Fruit fly (Drosophila melanogaster) whole organism, embryonic: Measurements from ENCODE around the gene CG3566.

Source experiments
- BEAF-32 ChIP-seq: fragments of 200-800 bp; sonication (Bioruptor generic); optimal IDR thresholded peaks from 3 replicates; lab custom pipeline; 2017; ENCODE audit warnings: missing biosample characterization, missing genetic modification characterization, mild to moderate bottlenecking, moderate library complexity, missing genetic modification reagents
- CG10274 ChIP-seq: fragments of 200-800 bp; sonication (Bioruptor generic); optimal IDR thresholded peaks from 3 replicates; lab custom pipeline; 2017; ENCODE audit warnings: missing biosample characterization, mild to moderate bottlenecking, missing genetic modification characterization
- CG11504 ChIP-seq: fragments of 200-800 bp; sonication (Bioruptor generic); optimal IDR thresholded peaks from 3 replicates; lab custom pipeline; 2019; ENCODE audit warnings: missing biosample characterization, mild to moderate bottlenecking, missing genetic modification characterization, moderate library complexity
- CG12104 ChIP-seq: fragments of 200-800 bp; sonication (Bioruptor generic); optimal IDR thresholded peaks from 3 replicates; lab custom pipeline; 2016; ENCODE audit warnings: missing biosample characterization, missing genetic modification characterization
- CG12391 ChIP-seq: fragments of 200-800 bp; sonication (Bioruptor generic); optimal IDR thresholded peaks from 3 replicates; lab custom pipeline; 2018; ENCODE audit warnings: missing biosample characterization, mild to moderate bottlenecking, missing genetic modification characterization, moderate library complexity
- CG13287 ChIP-seq: fragments of 200-800 bp; sonication (Bioruptor generic); IDR thresholded peaks from 2 replicates; pipeline ENCODE4 v1.3.6; 2022; ENCODE audit warnings: missing biosample characterization, missing genetic modification characterization; ENCODE audit not compliant: partially characterized antibody
- CG14667 ChIP-seq: fragments of 200-800 bp; sonication (Bioruptor generic); IDR thresholded peaks from 2 replicates; pipeline ENCODE4 v1.3.6; 2022; ENCODE audit warnings: missing biosample characterization, missing genetic modification characterization
- CG16815 ChIP-seq: fragments of 200-800 bp; sonication (Bioruptor generic); optimal IDR thresholded peaks from 3 replicates; lab custom pipeline; 2017; ENCODE audit warnings: missing biosample characterization, mild to moderate bottlenecking, missing genetic modification characterization
- CG18262 ChIP-seq: fragments of 200-800 bp; optimal IDR thresholded peaks from 3 replicates; lab custom pipeline; 2019; ENCODE audit warnings: missing biosample characterization, mild to moderate bottlenecking, missing genetic modification characterization, moderate library complexity
- CG2202 ChIP-seq: fragments of 200-800 bp; sonication (Bioruptor generic); optimal IDR thresholded peaks from 2 replicates; lab custom pipeline; 2018; ENCODE audit warnings: missing biosample characterization, mild to moderate bottlenecking, missing genetic modification characterization
- CG2712 ChIP-seq: fragments of 200-800 bp; optimal IDR thresholded peaks from 3 replicates; lab custom pipeline; 2019; ENCODE audit warnings: missing biosample characterization, mild to moderate bottlenecking, missing genetic modification characterization, moderate library complexity
- CG42726 ChIP-seq: fragments of 200-800 bp; sonication (Bioruptor generic); IDR thresholded peaks from 2 replicates; pipeline ENCODE4 v1.3.6; 2022; ENCODE audit warnings: missing biosample characterization, missing genetic modification characterization; ENCODE audit not compliant: partially characterized antibody
- CG4360 ChIP-seq: fragments of 200-800 bp; sonication (Bioruptor generic); IDR thresholded peaks from 2 replicates; pipeline ENCODE4 v1.3.6; 2022; ENCODE audit warnings: missing biosample characterization, missing genetic modification characterization
- CG4617 ChIP-seq: fragments of 200-800 bp; sonication (Bioruptor generic); optimal IDR thresholded peaks from 3 replicates; lab custom pipeline; 2016; ENCODE audit warnings: missing biosample characterization, missing genetic modification characterization, borderline replicate concordance
- CG4820 ChIP-seq: fragments of 200-800 bp; sonication (Bioruptor generic); optimal IDR thresholded peaks from 3 replicates; lab custom pipeline; 2016; ENCODE audit warnings: missing biosample characterization, missing genetic modification characterization
- CG6791 ChIP-seq: fragments of 200-800 bp; sonication (Bioruptor generic); IDR thresholded peaks from 3 replicates; pipeline ENCODE4 v1.3.6; 2022; ENCODE audit warnings: missing biosample characterization, missing genetic modification characterization; ENCODE audit not compliant: partially characterized antibody
- CG7987 ChIP-seq: fragments of 200-800 bp; sonication (Bioruptor generic); optimal IDR thresholded peaks from 2 replicates; lab custom pipeline; 2018; ENCODE audit warnings: missing biosample characterization, mild to moderate bottlenecking, missing genetic modification characterization, moderate library complexity
- CG9797 ChIP-seq: fragments of 200-800 bp; sonication (Bioruptor generic); optimal IDR thresholded peaks from 3 replicates; lab custom pipeline; 2018; ENCODE audit warnings: missing biosample characterization, mild to moderate bottlenecking, missing genetic modification characterization
- Chrac-16 ChIP-seq: fragments of 200-800 bp; sonication (Bioruptor generic); optimal IDR thresholded peaks from 3 replicates; lab custom pipeline; 2016; ENCODE audit warnings: missing biosample characterization, missing genetic modification characterization
- CkIIα-i1 ChIP-seq: fragments of 200-800 bp; sonication (Bioruptor generic); IDR thresholded peaks from 2 replicates; pipeline ENCODE4 v1.3.6; 2022; ENCODE audit warnings: missing biosample characterization, missing genetic modification characterization
- Dp ChIP-seq: fragments of 200-800 bp; sonication (Bioruptor generic); optimal IDR thresholded peaks from 2 replicates; lab custom pipeline; 2018; ENCODE audit warnings: missing biosample characterization, mild to moderate bottlenecking, missing genetic modification characterization, moderate library complexity
- E2f2 ChIP-seq: fragments of 200-800 bp; sonication (Bioruptor generic); IDR thresholded peaks from 2 replicates; pipeline ENCODE4 v1.3.6; 2022; ENCODE audit warnings: missing biosample characterization, missing genetic modification characterization
- Fer1 ChIP-seq: fragments of 200-800 bp; sonication (Bioruptor generic); optimal IDR thresholded peaks from 2 replicates; lab custom pipeline; 2017; ENCODE audit warnings: missing biosample characterization, mild to moderate bottlenecking, missing genetic modification characterization
- MESR4 ChIP-seq: fragments of 200-800 bp; sonication (Bioruptor generic); optimal IDR thresholded peaks from 2 replicates; lab custom pipeline; 2018; ENCODE audit warnings: missing biosample characterization, mild to moderate bottlenecking, missing genetic modification characterization, moderate library complexity
- Mrtf ChIP-seq: fragments of 200-800 bp; sonication (Bioruptor generic); IDR thresholded peaks from 3 replicates; pipeline ENCODE4 v1.3.6; 2022; ENCODE audit warnings: missing biosample characterization, missing genetic modification characterization
- NC2α ChIP-seq: fragments of 200-800 bp; sonication (Bioruptor generic); optimal IDR thresholded peaks from 2 replicates; lab custom pipeline; 2016; ENCODE audit warnings: missing biosample characterization, missing genetic modification characterization
- Opbp ChIP-seq: fragments of 200-800 bp; sonication (Bioruptor generic); IDR thresholded peaks from 3 replicates; pipeline ENCODE4 v1.3.6; 2022; ENCODE audit warnings: missing biosample characterization, missing genetic modification characterization; ENCODE audit not compliant: partially characterized antibody
- bbx ChIP-seq: fragments of 200-800 bp; sonication (Bioruptor generic); IDR thresholded peaks from 2 replicates; pipeline ENCODE4 v1.3.6; 2022; ENCODE audit warnings: missing biosample characterization, missing genetic modification characterization; ENCODE audit not compliant: partially characterized antibody
- ci ChIP-seq: fragments of 200-800 bp; sonication (Bioruptor generic); IDR thresholded peaks from 3 replicates; pipeline ENCODE4 v1.3.6; 2022; ENCODE audit warnings: missing biosample characterization, missing genetic modification characterization
- croc ChIP-seq: fragments of 200-800 bp; sonication (Bioruptor generic); conservative IDR thresholded peaks from 3 replicates; pipeline ENCODE4 v1.3.6; 2022; ENCODE audit warnings: missing biosample characterization, missing genetic modification characterization
- crp ChIP-seq, 2 experiments: fragments of 200-800 bp; sonication (Bioruptor generic); optimal IDR thresholded peaks; 2 replicates in 1 of 2; 3 replicates in 1 of 2; lab custom pipeline; 2017; ENCODE audit warnings: missing biosample characterization in 2 of 2, missing genetic modification characterization in 2 of 2, mild to moderate bottlenecking in 1 of 2, moderate library complexity in 1 of 2
- dan ChIP-seq: fragments of 200-800 bp; sonication (Bioruptor generic); IDR thresholded peaks from 2 replicates; pipeline ENCODE4 v1.3.6; 2022; ENCODE audit warnings: missing biosample characterization, missing genetic modification characterization
- dati ChIP-seq: fragments of 200-800 bp; sonication (Bioruptor generic); IDR thresholded peaks from 2 replicates; pipeline ENCODE4 v1.3.6; 2022; ENCODE audit warnings: missing biosample characterization, missing genetic modification characterization
- ems ChIP-seq: fragments of 200-800 bp; sonication (Bioruptor generic); optimal IDR thresholded peaks from 3 replicates; lab custom pipeline; 2016; ENCODE audit warnings: missing biosample characterization, missing genetic modification characterization
- gfzf ChIP-seq: fragments of 200-800 bp; sonication (Bioruptor generic); optimal IDR thresholded peaks from 2 replicates; lab custom pipeline; 2016; ENCODE audit warnings: missing biosample characterization, mild to moderate bottlenecking, missing genetic modification characterization, moderate library complexity
- gsb ChIP-seq: fragments of 200-800 bp; sonication (Bioruptor generic); IDR thresholded peaks from 2 replicates; pipeline ENCODE4 v1.3.6; 2022; ENCODE audit warnings: missing biosample characterization, missing genetic modification characterization
- jigr1 ChIP-seq: fragments of 200-800 bp; sonication (Bioruptor generic); IDR thresholded peaks from 3 replicates; pipeline ENCODE4 v1.3.6; 2022; ENCODE audit warnings: missing biosample characterization, missing genetic modification characterization
- kah ChIP-seq: fragments of 200-800 bp; sonication (Bioruptor generic); optimal IDR thresholded peaks from 2 replicates; lab custom pipeline; 2018; ENCODE audit warnings: missing biosample characterization, mild to moderate bottlenecking, missing genetic modification characterization
- kni ChIP-seq: fragments of 200-800 bp; sonication (Bioruptor generic); optimal IDR thresholded peaks from 3 replicates; lab custom pipeline; 2017; ENCODE audit warnings: mild to moderate bottlenecking, missing biosample characterization, missing genetic modification reagents, missing genetic modification characterization
- knrl ChIP-seq: fragments of 200-800 bp; sonication (Bioruptor generic); IDR thresholded peaks from 3 replicates; pipeline ENCODE4 v1.3.6; 2022; ENCODE audit warnings: missing biosample characterization, missing genetic modification characterization; ENCODE audit not compliant: partially characterized antibody
- lbe ChIP-seq: fragments of 200-800 bp; sonication (Bioruptor generic); optimal IDR thresholded peaks from 2 replicates; lab custom pipeline; 2016; ENCODE audit warnings: missing biosample characterization, mild to moderate bottlenecking, missing genetic modification characterization
- lilli ChIP-seq: fragments of 200-800 bp; sonication (Bioruptor generic); optimal IDR thresholded peaks from 3 replicates; lab custom pipeline; 2016; ENCODE audit warnings: missing biosample characterization, missing genetic modification characterization
- pzg ChIP-seq: fragments of 200-800 bp; sonication (Bioruptor generic); optimal IDR thresholded peaks from 3 replicates; lab custom pipeline; 2018; ENCODE audit warnings: missing biosample characterization, mild to moderate bottlenecking, missing genetic modification characterization, moderate library complexity
- row ChIP-seq: fragments of 200-800 bp; sonication (Bioruptor generic); IDR thresholded peaks from 3 replicates; pipeline ENCODE4 v1.3.6; 2022; ENCODE audit warnings: missing biosample characterization, missing genetic modification characterization
- sens ChIP-seq: fragments of 200-800 bp; sonication (Bioruptor generic); peaks from one replicate; lab custom pipeline; 2016; ENCODE audit warnings: missing biosample characterization, missing genetic modification characterization
- sima ChIP-seq: fragments of 200-800 bp; sonication (Bioruptor generic); optimal IDR thresholded peaks from 2 replicates; lab custom pipeline; 2016; ENCODE audit warnings: missing biosample characterization, missing genetic modification characterization
- stwl ChIP-seq: fragments of 200-800 bp; sonication (Bioruptor generic); optimal IDR thresholded peaks from 3 replicates; lab custom pipeline; 2018; ENCODE audit warnings: missing biosample characterization, mild to moderate bottlenecking, missing genetic modification characterization, moderate library complexity
- trem ChIP-seq: fragments of 200-800 bp; optimal IDR thresholded peaks from 3 replicates; lab custom pipeline; 2019; ENCODE audit warnings: missing biosample characterization, mild to moderate bottlenecking, missing genetic modification characterization, moderate library complexity
- vvl ChIP-seq: fragments of 200-800 bp; sonication (Bioruptor generic); IDR thresholded peaks from 2 replicates; pipeline ENCODE4 v1.3.6; 2022; ENCODE audit warnings: missing biosample characterization, missing genetic modification characterization

Gene CG3566

DNA sequence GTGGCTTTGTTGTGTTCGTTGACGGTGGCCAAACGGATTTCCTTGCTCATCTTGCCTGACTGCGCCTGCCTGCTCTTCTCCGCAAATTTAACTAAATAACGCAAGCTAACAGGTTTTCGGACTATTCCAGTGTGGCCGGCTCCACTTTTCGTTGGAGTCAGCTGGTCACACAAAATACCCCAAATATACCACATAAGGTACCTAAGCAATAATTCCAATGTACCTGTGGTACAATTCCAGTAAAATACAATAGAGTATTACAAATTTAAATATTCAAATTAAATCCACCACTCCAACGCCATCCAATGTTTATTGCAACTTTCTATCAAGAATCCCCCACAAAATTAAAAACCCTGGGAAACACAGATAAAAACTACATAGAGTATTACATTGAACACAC is at the start of gene CG3566:
Gene CG3566, minus strand, starts transcription at position 135 of the 400 bp plus-strand sequence.
- peak; percentile 43 for TF ChIP-seq lilli (GFP tag; lab: Kevin White, UChicago)
- peak; percentile 38 for TF ChIP-seq stwl (tag; lab: Kevin White, UChicago)
- TF ChIP-seq Dp (GFP tag; lab: Kevin White, UChicago): peak; percentile 3
- TF ChIP-seq ci (GFP tag; lab: Robert Waterston, UW): 0 out of 3 replicates have a peak, but pooled peaks have one; percentile 40
- no peak for TF ChIP-seq gsb
- peak; percentile 11 for TF ChIP-seq lbe
- TF ChIP-seq kni (GFP tag; lab: Kevin White, UChicago): no peak
- TF ChIP-seq sens: peak; percentile 79
- TF ChIP-seq NC2α: no peak
- no peak for TF ChIP-seq croc (GFP tag; lab: Robert Waterston, UW)
- no peak for TF ChIP-seq Mrtf
- peak; percentile 31 for TF ChIP-seq CG13287 (GFP tag; lab: Robert Waterston, UW)
- no peak for TF ChIP-seq CG14667
- TF ChIP-seq pzg (GFP tag; lab: Kevin White, UChicago): peak; percentile 59
- TF ChIP-seq CG4360 (GFP tag; lab: Robert Waterston, UW): no peak
- no peak for TF ChIP-seq CG10274 (GFP tag; lab: Kevin White, UChicago)
- no peak for TF ChIP-seq CkIIα-i1 (GFP tag; lab: Robert Waterston, UW)
- 0 out of 3 replicates have a peak, but pooled peaks have one; percentile 20 for TF ChIP-seq Opbp (GFP tag; lab: Robert Waterston, UW)
- peak; percentile 63 for TF ChIP-seq CG9797 (GFP tag; lab: Kevin White, UChicago)
- TF ChIP-seq Fer1: peak; percentile 6
- TF ChIP-seq vvl: peak; percentile 33; the same call in 1 of the 2 replicates
- no peak for TF ChIP-seq CG12104 (GFP tag; lab: Kevin White, UChicago)
- TF ChIP-seq CG6791 (GFP tag; lab: Robert Waterston, UW): 0 out of 3 replicates have a peak, but pooled peaks have one; percentile 48
- peak; percentile 2 for TF ChIP-seq trem
- TF ChIP-seq jigr1: no peak
- no peak for TF ChIP-seq CG4820 (GFP tag; lab: Kevin White, UChicago)
- TF ChIP-seq CG4617: peak; percentile 5
- 0 out of 3 replicates have a peak, but pooled peaks have one; percentile 12 for TF ChIP-seq knrl (GFP tag; lab: Robert Waterston, UW)
- no peak for TF ChIP-seq CG12391 (tag; lab: Kevin White, UChicago)
- TF ChIP-seq CG2202 (tag; lab: Kevin White, UChicago): no peak
- TF ChIP-seq Chrac-16 (GFP tag; lab: Kevin White, UChicago): no peak
- peak; percentile 11 for TF ChIP-seq CG7987
- TF ChIP-seq E2f2 (GFP tag; lab: Robert Waterston, UW): 0 out of 2 replicates have a peak, but pooled peaks have one; percentile 13
- TF ChIP-seq CG18262: peak; percentile 4
- peak in 1 of 2 experiments; percentile 40 for TF ChIP-seq crp (GFP tag; optimal IDR thresholded peaks at IDR 0.05; lab: Kevin White, UChicago)
- TF ChIP-seq sima: no peak
- no peak for TF ChIP-seq CG11504
- peak; percentile 55 for TF ChIP-seq MESR4 (GFP tag; lab: Kevin White, UChicago)
- TF ChIP-seq dan: no peak
- TF ChIP-seq CG16815 (GFP tag; lab: Kevin White, UChicago): no peak
- TF ChIP-seq ems (GFP tag; lab: Kevin White, UChicago): peak; percentile 11
- TF ChIP-seq bbx (GFP tag; lab: Robert Waterston, UW): 0 out of 2 replicates have a peak, but pooled peaks have one; percentile 16
- peak; percentile 5 for TF ChIP-seq BEAF-32 (GFP tag; lab: Kevin White, UChicago)
- TF ChIP-seq gfzf: peak; percentile 71
- peak; percentile 90 for TF ChIP-seq row (GFP tag; lab: Robert Waterston, UW)
- 0 out of 2 replicates have a peak, but pooled peaks have one; percentile 10 for TF ChIP-seq CG42726 (GFP tag; lab: Robert Waterston, UW)
- peak; percentile 52 for TF ChIP-seq kah (GFP tag; lab: Kevin White, UChicago)
- TF ChIP-seq dati (GFP tag; lab: Robert Waterston, UW): no peak
- TF ChIP-seq CG2712 (tag; lab: Kevin White, UChicago): peak; percentile 10
